Worm (Caenorhabditis elegans): ENCODE data around the gene bath-44.
"Not testable (repeated sequence)": the region's sequence is repeated elsewhere in the genome, so short reads cannot be mapped to it uniquely, and the experiment has no call there.

Gene bath-44

ce11 chrII:7394690-7395054 is at the start of gene bath-44:
TSS of gene bath-44 (plus strand) at chrII:7394955.
- TF ChIP-seq dao-5 (tag; optimal IDR thresholded peaks at IDR 0.05): no peak
- no peak for TF ChIP-seq him-1 (tag; optimal IDR thresholded peaks at IDR 0.05)
- no peak for TF ChIP-seq W03F9.2 (tag; optimal IDR thresholded peaks at IDR 0.05)

DNA sequence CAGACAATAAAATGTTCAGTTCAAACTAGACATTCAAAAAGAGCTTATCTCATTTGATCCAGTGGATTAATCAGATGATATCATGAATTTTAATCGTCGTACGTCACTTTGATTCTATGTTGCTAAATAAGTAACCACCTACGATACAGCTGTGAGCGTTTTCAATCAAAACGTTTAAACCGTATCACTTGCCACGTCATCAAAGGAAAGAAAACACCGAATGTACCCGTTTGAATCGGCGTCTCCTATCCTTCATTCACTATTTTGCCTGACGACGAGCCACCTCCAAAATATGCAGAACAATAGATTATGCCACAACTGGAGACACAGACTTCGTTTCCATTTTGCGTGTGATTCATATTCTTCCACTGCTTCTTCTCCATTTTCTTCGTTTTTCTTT is 48.9 kb upstream of the bath-44 start:
- TF ChIP-seq dao-5 (tag; optimal IDR thresholded peaks at IDR 0.05) (no peak), W03F9.2 (tag; optimal IDR thresholded peaks at IDR 0.05) (no peak), him-1 (tag; optimal IDR thresholded peaks at IDR 0.05) (no peak)

DNA sequence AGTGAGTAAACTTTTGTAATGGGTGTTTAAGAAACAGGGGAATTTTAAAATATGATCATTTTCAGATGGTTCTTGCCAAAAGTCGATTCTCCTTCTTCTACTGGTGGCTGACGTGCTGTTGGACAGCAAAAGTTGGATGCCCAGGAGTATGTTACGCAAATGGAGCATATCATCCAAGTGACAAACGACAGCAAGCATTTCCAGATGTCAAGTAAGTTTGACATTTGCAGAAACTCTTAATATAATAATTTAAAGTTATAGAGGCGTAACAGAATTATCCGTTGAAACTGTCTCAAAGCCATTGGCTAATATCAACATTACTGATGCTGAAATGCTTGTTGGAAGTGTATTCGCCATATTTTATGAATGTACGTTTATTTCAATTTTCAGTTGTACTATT is 46.7 kb upstream of the bath-44 start:
- TF ChIP-seq him-1 (tag; optimal IDR thresholded peaks at IDR 0.05) (no peak), dao-5 (tag; optimal IDR thresholded peaks at IDR 0.05) (no peak), W03F9.2 (tag; optimal IDR thresholded peaks at IDR 0.05) (no peak)

- TF ChIP-seq him-1 (tag; optimal IDR thresholded peaks at IDR 0.05): no peak
- no peak for TF ChIP-seq dao-5 (tag; optimal IDR thresholded peaks at IDR 0.05)
- no peak for TF ChIP-seq W03F9.2 (tag; optimal IDR thresholded peaks at IDR 0.05)
These were observed 42.2 kb upstream of the bath-44 start, which contains the start of gene hsp-4 for ce11 chrII:7352507-7352906. TSS of gene hsp-4 (minus strand) at chrII:7352645.

DNA sequence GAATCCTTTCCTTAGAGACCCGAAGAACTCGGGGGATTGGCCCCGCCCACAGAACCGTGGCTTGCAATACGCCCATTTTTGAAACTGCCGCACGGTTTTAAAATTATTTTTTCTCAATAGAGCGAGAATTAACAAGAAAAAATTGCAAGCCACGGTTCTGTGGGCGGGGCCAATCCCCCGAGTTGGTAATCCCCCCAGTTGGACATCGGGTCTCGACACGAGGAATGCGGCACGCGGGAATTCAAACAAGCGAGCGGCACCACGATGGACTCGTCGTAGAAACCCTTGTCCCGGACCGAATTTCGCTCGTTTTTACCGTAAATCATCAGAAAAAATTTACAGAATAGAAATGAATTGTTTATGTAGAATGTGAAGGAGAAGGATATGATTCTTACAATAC is 41.7 kb upstream of the bath-44 start:
- TF ChIP-seq W03F9.2 (tag; optimal IDR thresholded peaks at IDR 0.05): no peak
- TF ChIP-seq him-1 (tag; optimal IDR thresholded peaks at IDR 0.05): no peak
- no peak for TF ChIP-seq dao-5 (tag; optimal IDR thresholded peaks at IDR 0.05)

DNA sequence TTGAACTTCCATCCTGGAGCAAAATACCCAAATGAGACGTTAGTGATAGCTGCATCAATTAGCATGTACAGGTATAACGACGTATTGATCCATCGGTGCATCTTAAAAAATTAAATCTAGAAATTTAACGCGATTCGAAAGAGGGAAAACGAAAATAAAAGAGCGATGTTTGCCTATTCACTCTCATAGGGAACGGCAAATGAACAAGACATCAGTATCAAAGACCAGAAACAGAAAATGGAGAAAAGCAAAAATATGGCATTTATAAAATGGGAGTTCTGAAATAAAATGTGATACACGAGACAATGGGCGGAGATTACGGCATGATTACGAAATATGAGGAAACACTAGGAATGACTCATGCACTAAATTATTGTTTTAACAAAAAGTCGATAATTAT is 38.4 kb upstream of the bath-44 start, which contains the start of gene haf-2:
Gene haf-2, minus strand, starts transcription at position 101 of the 400 bp plus-strand sequence.
- TF ChIP-seq W03F9.2 (tag; optimal IDR thresholded peaks at IDR 0.05) (no peak), him-1 (tag; optimal IDR thresholded peaks at IDR 0.05) (no peak), dao-5 (tag; optimal IDR thresholded peaks at IDR 0.05) (no peak)

DNA sequence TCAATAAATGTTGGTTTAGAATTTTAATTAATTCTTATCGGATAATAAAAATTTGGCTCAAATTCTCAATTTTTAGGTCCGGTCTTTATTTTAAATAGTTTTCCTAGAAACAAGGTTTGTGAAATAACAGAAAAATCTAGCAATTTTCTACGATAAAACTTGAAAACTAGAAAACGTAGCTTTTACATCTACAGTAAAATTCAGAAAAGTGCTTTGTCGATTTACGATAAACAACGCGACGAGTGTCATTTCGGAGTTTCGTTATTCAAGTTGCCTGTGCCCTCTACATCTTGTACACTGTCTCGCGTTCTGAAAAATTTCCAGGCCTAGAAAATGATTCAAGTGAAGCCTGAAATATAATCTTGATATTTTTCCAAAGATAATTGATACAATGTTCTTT is 38.0 kb upstream of the bath-44 start:
- TF ChIP-seq W03F9.2 (tag; optimal IDR thresholded peaks at IDR 0.05): no peak
- TF ChIP-seq dao-5 (tag; optimal IDR thresholded peaks at IDR 0.05): no peak
- no peak for TF ChIP-seq him-1 (tag; optimal IDR thresholded peaks at IDR 0.05)

ce11 chrII:7357176-7357575 is 37.6 kb upstream of the bath-44 start:
- no peak for TF ChIP-seq dao-5 (tag; optimal IDR thresholded peaks at IDR 0.05)

DNA sequence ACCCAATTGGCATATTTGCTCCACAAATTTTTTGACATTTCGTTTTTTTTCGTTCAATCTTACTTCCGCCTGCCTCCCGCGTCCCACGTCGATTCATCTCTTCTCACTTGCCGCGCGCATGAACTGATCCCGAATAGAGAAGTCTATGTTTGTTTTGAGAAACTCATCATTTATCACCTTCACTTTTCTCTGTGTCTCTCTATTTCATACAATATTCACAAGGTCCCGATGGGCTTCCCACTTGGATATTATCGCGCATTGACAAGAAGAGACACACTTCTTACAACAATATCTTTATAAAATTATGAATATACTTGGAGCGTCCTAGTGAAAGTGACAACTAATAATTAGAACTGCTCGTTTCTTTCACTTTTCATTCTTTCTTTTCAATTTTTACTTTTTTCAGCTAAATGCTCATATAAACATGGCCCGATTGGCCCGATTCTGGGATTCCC is 36.2 kb upstream of the bath-44 start, which contains the start of gene insc-1:
Gene insc-1, plus strand, starts transcription at position 405 of the 455 bp plus-strand sequence.
- no peak for TF ChIP-seq dao-5 (tag; optimal IDR thresholded peaks at IDR 0.05)
- TF ChIP-seq W03F9.2 (tag; optimal IDR thresholded peaks at IDR 0.05): no peak
- TF ChIP-seq him-1 (tag; optimal IDR thresholded peaks at IDR 0.05): no peak

DNA sequence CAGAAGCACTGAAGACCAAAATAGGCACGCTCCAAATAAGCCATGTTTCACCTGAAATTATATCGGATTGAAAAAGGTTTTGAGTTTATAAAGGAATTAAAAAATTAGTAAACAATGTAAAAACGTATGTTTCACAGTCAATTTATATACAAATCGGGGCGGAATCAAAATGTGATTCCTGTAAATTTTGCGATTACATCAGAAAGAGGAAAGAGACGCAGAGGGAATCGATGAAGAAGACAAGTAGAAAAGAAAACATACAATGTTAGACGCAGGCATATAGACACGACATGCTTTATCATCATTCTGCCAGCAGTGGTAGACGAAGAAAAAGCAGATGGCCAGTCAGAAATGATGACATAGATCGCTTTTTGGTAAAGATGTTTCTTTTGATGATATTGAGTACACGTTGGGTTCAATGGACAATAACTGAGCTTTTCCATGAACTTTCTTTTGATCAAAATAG is 30.7 kb upstream of the bath-44 start, which contains the start of gene msra-1:
Gene msra-1, minus strand, starts transcription at position 51 of the 466 bp plus-strand sequence.
- TF ChIP-seq him-1 (tag; optimal IDR thresholded peaks at IDR 0.05) (no peak), W03F9.2 (tag; optimal IDR thresholded peaks at IDR 0.05) (peak; percentile 40), dao-5 (tag; optimal IDR thresholded peaks at IDR 0.05) (no peak)

DNA sequence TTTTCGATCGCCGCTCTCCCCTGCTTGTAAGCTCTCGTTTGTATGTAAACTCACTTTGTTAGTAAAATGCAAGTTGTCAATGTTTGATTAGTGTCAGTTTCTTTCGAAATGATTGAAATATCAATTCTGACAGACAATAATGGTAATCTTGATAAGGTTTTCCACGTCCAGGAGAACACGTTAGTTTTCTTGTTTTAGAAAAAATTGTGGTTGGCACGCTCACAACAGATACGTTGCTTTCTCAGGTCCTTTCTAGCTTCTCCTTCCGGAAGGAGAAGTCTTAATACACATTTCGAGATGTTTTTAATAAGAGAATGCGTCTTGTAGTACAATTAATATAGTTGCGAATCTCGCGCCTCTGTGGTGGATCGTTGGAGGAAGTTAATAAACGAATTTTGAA is 26.0 kb upstream of the bath-44 start, which contains the start of gene F43E2.6:
Gene F43E2.6, minus strand, starts transcription at position 101 of the 400 bp plus-strand sequence.
- no peak for TF ChIP-seq him-1 (tag; optimal IDR thresholded peaks at IDR 0.05)
- no peak for TF ChIP-seq dao-5 (tag; optimal IDR thresholded peaks at IDR 0.05)
- no peak for TF ChIP-seq W03F9.2 (tag; optimal IDR thresholded peaks at IDR 0.05)

DNA sequence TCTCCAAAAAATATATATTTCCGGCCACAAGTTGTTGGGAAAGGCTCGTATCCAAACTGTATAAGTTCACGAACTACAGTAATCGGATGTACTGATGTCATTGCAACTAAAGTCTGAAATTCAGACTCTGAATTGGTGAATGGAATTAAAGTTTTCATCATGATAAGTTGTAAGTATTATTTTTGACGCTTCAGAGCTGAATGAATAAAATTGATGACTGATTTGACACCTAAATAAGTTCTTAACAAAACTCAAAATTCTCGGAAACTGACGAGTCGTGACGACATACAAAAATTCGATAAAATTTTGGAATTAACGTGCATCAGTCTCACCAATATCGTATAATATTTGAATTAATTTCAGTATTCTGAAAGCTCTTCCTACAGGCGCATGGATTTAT is 24.6 kb upstream of the bath-44 start, which contains the start of gene F43E2.11:
Gene F43E2.11, minus strand, starts transcription at position 101 of the 400 bp plus-strand sequence.
- not testable (repeated sequence) for TF ChIP-seq dao-5, W03F9.2, him-1 (tag; optimal IDR thresholded peaks at IDR 0.05)

ce11 chrII:7374143-7374542 is 20.6 kb upstream of the bath-44 start, which contains the start of the genes mtch-1 and rpb-4:
TSS of gene mtch-1 (minus strand) at chrII:7374166.
TSS of gene rpb-4 (plus strand) at chrII:7374495.
- peak; percentile 75 for TF ChIP-seq W03F9.2 (tag; optimal IDR thresholded peaks at IDR 0.05)
- TF ChIP-seq dao-5 (tag; optimal IDR thresholded peaks at IDR 0.05): no peak

DNA sequence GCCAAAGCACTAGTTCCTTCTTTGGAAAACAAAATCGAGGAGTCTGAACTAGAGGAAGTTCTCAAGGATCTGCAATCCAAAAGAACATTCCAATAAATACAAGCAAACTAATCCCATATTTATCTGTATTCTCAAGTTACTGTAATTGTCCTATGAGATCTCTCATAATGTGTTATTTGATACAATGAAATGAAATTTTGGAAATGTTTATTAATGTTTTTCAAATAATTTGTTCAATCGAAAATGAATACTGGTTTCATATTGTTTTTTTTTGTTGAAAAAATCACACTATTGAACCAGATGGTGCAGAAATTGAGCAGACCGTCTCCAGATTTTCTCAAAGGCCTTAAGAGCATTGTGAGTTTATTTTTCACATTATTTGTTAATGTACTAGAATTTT is 19.8 kb upstream of the bath-44 start, which contains the start of gene F43E2.1:
Gene F43E2.1, plus strand, starts transcription at position 301 of the 400 bp plus-strand sequence.
- no peak for TF ChIP-seq dao-5 (tag; optimal IDR thresholded peaks at IDR 0.05)
- TF ChIP-seq W03F9.2 (tag; optimal IDR thresholded peaks at IDR 0.05): no peak
- no peak for TF ChIP-seq him-1 (tag; optimal IDR thresholded peaks at IDR 0.05)

- TF ChIP-seq dao-5 (tag; optimal IDR thresholded peaks at IDR 0.05): no peak
- TF ChIP-seq W03F9.2 (tag; optimal IDR thresholded peaks at IDR 0.05): no peak
- no peak for TF ChIP-seq him-1 (tag; optimal IDR thresholded peaks at IDR 0.05)
These were observed 15.7 kb upstream of the bath-44 start, which contains the start of gene C07D10.6 for ce11 chrII:7379021-7379420. TSS of gene C07D10.6 (plus strand) at chrII:7379321.
